4 worm cellular contexts compared by ENCODE assay signal in the genomic region with DNA sequence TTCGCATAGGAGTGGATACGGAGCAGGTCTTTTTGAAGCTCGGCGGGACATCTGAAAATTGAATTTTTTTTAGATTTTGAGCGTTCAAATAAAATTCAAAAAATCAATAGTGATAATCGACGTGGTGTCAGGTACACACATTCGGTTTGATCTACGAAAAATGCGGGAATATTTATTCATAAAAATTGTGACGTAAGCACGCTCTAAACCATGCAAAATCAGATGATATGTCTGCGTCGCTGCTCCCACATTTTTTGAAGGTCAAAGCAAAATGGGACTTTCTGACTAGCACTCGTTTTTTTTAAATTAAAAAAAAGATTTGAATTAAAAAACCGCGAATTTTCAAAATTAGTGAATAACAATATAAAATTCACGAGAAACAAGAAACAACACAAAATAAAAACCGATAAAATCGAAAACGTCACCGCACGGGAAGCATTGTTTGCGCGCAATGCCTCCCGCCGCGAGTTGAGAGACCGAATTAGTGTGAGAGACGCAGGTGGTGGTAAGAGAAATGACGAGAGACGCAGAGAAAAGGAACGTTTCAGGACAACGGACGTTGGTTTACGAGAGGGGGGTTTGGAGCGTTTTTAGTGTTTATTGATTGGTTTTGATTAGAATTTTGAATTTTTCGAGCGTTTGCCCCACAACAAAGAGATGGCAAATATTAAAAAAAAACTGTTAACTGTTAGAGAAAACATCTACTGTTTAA.
TF ChIP-seq lines count a peak whose summit lies in the region.

A gene (minus strand): TSS at position 51 of the 712 bp plus-strand sequence.

TF ChIP-seq in whole organism, L2 larva, 48 proteins besides CTCF, POLR2A, EP300 and RAD21:
- peak; percentile 50 for TF ChIP-seq lin-13 (GFP tag; optimal IDR thresholded peaks at IDR 0.05; lab: Kevin White, UChicago)
- no peak for TF ChIP-seq nhr-12 (tag; optimal IDR thresholded peaks at IDR 0.05; lab: Kevin White, UChicago)
- TF ChIP-seq unc-55 (GFP tag; optimal IDR thresholded peaks at IDR 0.05; lab: Kevin White, UChicago), result peak; percentile 73
- TF ChIP-seq ZK546.5 (tag; optimal IDR thresholded peaks at IDR 0.05; lab: Kevin White, UChicago), result no peak
- no peak for TF ChIP-seq nhr-23 (tag; optimal IDR thresholded peaks at IDR 0.05; lab: Kevin White, UChicago)
- no peak for TF ChIP-seq mab-5 (tag; optimal IDR thresholded peaks at IDR 0.05; lab: Kevin White, UChicago)
- TF ChIP-seq lin-11 (tag; optimal IDR thresholded peaks at IDR 0.05; lab: Kevin White, UChicago), result peak; percentile 19
- peak; percentile 72 for TF ChIP-seq C34F6.9 (tag; optimal IDR thresholded peaks at IDR 0.05; lab: Kevin White, UChicago)
- TF ChIP-seq skn-1 (tag; optimal IDR thresholded peaks at IDR 0.05; lab: Kevin White, UChicago), result no peak
- peak; percentile 42 for TF ChIP-seq crh-2 (tag; optimal IDR thresholded peaks at IDR 0.05; lab: Kevin White, UChicago)
- peak; percentile 40 for TF ChIP-seq F13H6.1 (tag; optimal IDR thresholded peaks at IDR 0.05; lab: Kevin White, UChicago)
TF ChIP-seq in whole organism, L2 larva: peak in this region for 6.

TF ChIP-seq in whole organism, L4 larva, 104 proteins besides CTCF, POLR2A, EP300 and RAD21:
- no peak for TF ChIP-seq ZK546.5 (tag; optimal IDR thresholded peaks at IDR 0.05; lab: Kevin White, UChicago)
- TF ChIP-seq lin-13 (GFP tag; optimal IDR thresholded peaks at IDR 0.05; lab: Kevin White, UChicago), result peak; percentile 57
- TF ChIP-seq dpl-1 (GFP tag; optimal IDR thresholded peaks at IDR 0.05; lab: Kevin White, UChicago), result peak; percentile 19
- no peak for TF ChIP-seq saeg-2 (GFP tag; IDR thresholded peaks at IDR 0.05; lab: Robert Waterston, UW)
- peak; percentile 62 for TF ChIP-seq aha-1 (tag; lab: Kevin White, UChicago)
- TF ChIP-seq rbr-2 (tag; optimal IDR thresholded peaks at IDR 0.05; lab: Kevin White, UChicago), result peak; percentile 52
- TF ChIP-seq snpc-1.2 (GFP tag; IDR thresholded peaks at IDR 0.05; lab: Robert Waterston, UW), result 0 out of 2 replicates have a peak, but pooled peaks have one; percentile 23
- no peak for TF ChIP-seq daf-16 (GFP tag; optimal IDR thresholded peaks at IDR 0.05; lab: Kevin White, UChicago)
- TF ChIP-seq daf-16 (tag; optimal IDR thresholded peaks at IDR 0.05; lab: Kevin White, UChicago), result peak; percentile 84
- no peak for TF ChIP-seq D1046.2 (GFP tag; IDR thresholded peaks at IDR 0.05; lab: Robert Waterston, UW)
- peak; percentile 61 for TF ChIP-seq hlh-30 (tag; optimal IDR thresholded peaks at IDR 0.05; lab: Kevin White, UChicago; ENCODE audit: insufficient read depth)

TF ChIP-seq in whole organism, late embryonic, 69 proteins besides CTCF, POLR2A, EP300 and RAD21:
- no peak for TF ChIP-seq sox-2 (GFP tag; IDR thresholded peaks at IDR 0.05; lab: Robert Waterston, UW)
- TF ChIP-seq sdc-2 (tag; optimal IDR thresholded peaks at IDR 0.05; lab: Kevin White, UChicago), result no peak
- no peak for TF ChIP-seq hlh-15 (tag; optimal IDR thresholded peaks at IDR 0.05; lab: Kevin White, UChicago)
- TF ChIP-seq ceh-2 (tag; optimal IDR thresholded peaks at IDR 0.05; lab: Kevin White, UChicago), result peak; percentile 1
- TF ChIP-seq pha-2 (tag; optimal IDR thresholded peaks at IDR 0.05; lab: Kevin White, UChicago), result no peak
- TF ChIP-seq nfya-1 (tag; optimal IDR thresholded peaks at IDR 0.05; lab: Kevin White, UChicago), result peak; percentile 72
- peak; percentile 42 for TF ChIP-seq ceh-31 (tag; optimal IDR thresholded peaks at IDR 0.05; lab: Kevin White, UChicago)

TF ChIP-seq in whole organism, mixed stage, embryonic, 35 proteins besides CTCF, POLR2A, EP300 and RAD21:
- peak; percentile 12 for TF ChIP-seq pha-4 (tag; optimal IDR thresholded peaks at IDR 0.05; lab: Kevin White, UChicago)
- TF ChIP-seq zip-8 (tag; optimal IDR thresholded peaks at IDR 0.05; lab: Kevin White, UChicago), result peak; percentile 8
- TF ChIP-seq lin-13 (tag; optimal IDR thresholded peaks at IDR 0.05; lab: Kevin White, UChicago), result peak; percentile 62
- TF ChIP-seq hlh-1 (tag; optimal IDR thresholded peaks at IDR 0.05; lab: Kevin White, UChicago), result no peak
- TF ChIP-seq unc-39 (tag; optimal IDR thresholded peaks at IDR 0.05; lab: Kevin White, UChicago), result no peak
- TF ChIP-seq sem-2 (GFP tag; optimal IDR thresholded peaks at IDR 0.05; lab: Kevin White, UChicago), result no peak
- TF ChIP-seq elt-1 (tag; optimal IDR thresholded peaks at IDR 0.05; lab: Kevin White, UChicago; ENCODE audit: borderline replicate concordance, insufficient read depth), result no peak
- no peak for TF ChIP-seq bed-3 (GFP tag; optimal IDR thresholded peaks at IDR 0.05; lab: Kevin White, UChicago)
- no peak for TF ChIP-seq unc-120 (tag; optimal IDR thresholded peaks at IDR 0.05; lab: Kevin White, UChicago; ENCODE audit: poor library complexity, severe bottlenecking)
- TF ChIP-seq ces-1 (GFP tag; optimal IDR thresholded peaks at IDR 0.05; lab: Kevin White, UChicago), result peak; percentile 64
- TF ChIP-seq M03D4.4 (tag; optimal IDR thresholded peaks at IDR 0.05; lab: Kevin White, UChicago), result no peak
- TF ChIP-seq mep-1 (tag; optimal IDR thresholded peaks at IDR 0.05; lab: Kevin White, UChicago), result peak; percentile 38
